Fruit fly (Drosophila melanogaster): Measurements from ENCODE around the gene CG42788.

Gene CG42788

DNA sequence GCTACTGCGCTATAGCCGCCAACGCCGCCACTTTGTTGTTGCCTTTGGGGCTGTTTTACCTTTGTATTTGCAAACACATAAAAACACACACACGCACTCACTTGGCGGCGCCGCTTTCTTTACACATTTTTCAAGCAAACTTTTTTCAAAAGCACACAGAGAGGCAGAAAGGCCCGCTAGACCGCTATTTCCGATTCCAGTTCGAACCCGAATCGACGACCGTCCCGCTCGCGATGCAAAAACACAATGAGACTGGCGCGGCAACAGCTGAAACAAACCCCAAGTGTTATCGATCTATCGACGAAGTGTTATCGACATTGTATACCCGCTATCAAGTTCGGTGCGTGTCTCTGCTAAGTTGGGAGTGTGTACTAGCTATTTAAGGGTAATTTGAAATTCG is at the start of gene CG42788 (continued):
- TF ChIP-seq CG3163 (GFP tag; optimal IDR thresholded peaks at IDR 0.05), result peak; percentile 87
- TF ChIP-seq CG6654 (GFP tag; optimal IDR thresholded peaks at IDR 0.05), result no peak
- peak; percentile 95 for TF ChIP-seq CG12659 (GFP tag; optimal IDR thresholded peaks at IDR 0.05)
- TF ChIP-seq CG43689 (GFP tag; IDR thresholded peaks at IDR 0.05), result no peak
- TF ChIP-seq Hmr (GFP tag; optimal IDR thresholded peaks at IDR 0.05), result peak; percentile 80
- peak; percentile 93 for TF ChIP-seq gro (GFP tag; optimal IDR thresholded peaks at IDR 0.05)
- no peak for TF ChIP-seq chm (GFP tag; IDR thresholded peaks at IDR 0.05)
- TF ChIP-seq gce (GFP tag; IDR thresholded peaks at IDR 0.05), result no peak
- TF ChIP-seq Pdp1 (GFP tag; optimal IDR thresholded peaks at IDR 0.05), result peak in 1 of 2 experiments; percentile 76
- TF ChIP-seq lab (GFP tag; optimal IDR thresholded peaks at IDR 0.05), result peak; percentile 67
- TF ChIP-seq fu2 (GFP tag; optimal IDR thresholded peaks at IDR 0.05), result peak; percentile 51
- peak; percentile 36 for TF ChIP-seq NK7.1 (GFP tag; optimal IDR thresholded peaks at IDR 0.05)
- peak; percentile 85 for TF ChIP-seq gcm2 (GFP tag; optimal IDR thresholded peaks at IDR 0.05)
- peak; percentile 67 for TF ChIP-seq sug (tag; optimal IDR thresholded peaks at IDR 0.05)
- peak; percentile 67 for TF ChIP-seq caup (GFP tag; optimal IDR thresholded peaks at IDR 0.05; ENCODE audit: severe bottlenecking)
- peak; percentile 17 for TF ChIP-seq p53 (GFP tag; optimal IDR thresholded peaks at IDR 0.05)
- no peak for TF ChIP-seq Drgx (GFP tag; IDR thresholded peaks at IDR 0.05)
- no peak for TF ChIP-seq sens-2 (GFP tag; IDR thresholded peaks at IDR 0.05)
- TF ChIP-seq Awh (GFP tag; IDR thresholded peaks at IDR 0.05), result no peak
- TF ChIP-seq CG16813 (GFP tag; IDR thresholded peaks at IDR 0.05; ENCODE audit: partially characterized antibody), result no peak

dm6 chr3R:15181467-15181866 is 49.7 kb upstream of the CG42788 start, which contains the start of gene Mf:
Gene Mf, minus strand, starts transcription at chr3R:15181510.
- TF ChIP-seq CG9609 (GFP tag; optimal IDR thresholded peaks at IDR 0.05), result no peak

DNA sequence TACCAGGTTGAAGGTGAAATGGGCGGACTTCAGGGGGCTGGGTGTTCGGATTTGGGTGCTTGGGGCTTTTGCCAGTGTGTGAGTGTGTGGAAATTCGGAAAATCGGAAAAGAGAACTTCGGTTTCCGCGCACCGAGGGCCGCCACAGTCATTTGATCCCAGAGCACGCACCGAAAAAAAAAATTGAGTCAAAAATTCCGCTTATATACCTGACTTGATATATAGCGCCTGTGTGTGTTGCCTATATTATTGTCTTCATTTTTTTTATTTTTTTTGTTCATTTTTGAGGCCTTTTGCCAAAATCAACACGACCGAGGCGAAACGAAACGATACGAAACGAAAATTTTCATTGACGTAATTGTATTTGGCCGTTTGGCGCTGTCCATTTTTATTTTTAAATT is 45.5 kb upstream of the CG42788 start:
- TF ChIP-seq toy (GFP tag; IDR thresholded peaks at IDR 0.05), result no peak
- TF ChIP-seq so (GFP tag; IDR thresholded peaks at IDR 0.05), result peak; percentile 76; the same call in 2 of the 3 replicates
- peak; percentile 9 for TF ChIP-seq sd (tag; optimal IDR thresholded peaks at IDR 0.05)
- no peak for TF ChIP-seq CG7556 (GFP tag; optimal IDR thresholded peaks at IDR 0.05)
- no peak for TF ChIP-seq Hey (tag; optimal IDR thresholded peaks at IDR 0.05)
- peak; percentile 16 for TF ChIP-seq Ets65A (GFP tag)
- TF ChIP-seq caup (GFP tag; optimal IDR thresholded peaks at IDR 0.05; ENCODE audit: severe bottlenecking), result no peak
- TF ChIP-seq CG10543 (GFP tag; optimal IDR thresholded peaks at IDR 0.05), result peak; percentile 72

DNA sequence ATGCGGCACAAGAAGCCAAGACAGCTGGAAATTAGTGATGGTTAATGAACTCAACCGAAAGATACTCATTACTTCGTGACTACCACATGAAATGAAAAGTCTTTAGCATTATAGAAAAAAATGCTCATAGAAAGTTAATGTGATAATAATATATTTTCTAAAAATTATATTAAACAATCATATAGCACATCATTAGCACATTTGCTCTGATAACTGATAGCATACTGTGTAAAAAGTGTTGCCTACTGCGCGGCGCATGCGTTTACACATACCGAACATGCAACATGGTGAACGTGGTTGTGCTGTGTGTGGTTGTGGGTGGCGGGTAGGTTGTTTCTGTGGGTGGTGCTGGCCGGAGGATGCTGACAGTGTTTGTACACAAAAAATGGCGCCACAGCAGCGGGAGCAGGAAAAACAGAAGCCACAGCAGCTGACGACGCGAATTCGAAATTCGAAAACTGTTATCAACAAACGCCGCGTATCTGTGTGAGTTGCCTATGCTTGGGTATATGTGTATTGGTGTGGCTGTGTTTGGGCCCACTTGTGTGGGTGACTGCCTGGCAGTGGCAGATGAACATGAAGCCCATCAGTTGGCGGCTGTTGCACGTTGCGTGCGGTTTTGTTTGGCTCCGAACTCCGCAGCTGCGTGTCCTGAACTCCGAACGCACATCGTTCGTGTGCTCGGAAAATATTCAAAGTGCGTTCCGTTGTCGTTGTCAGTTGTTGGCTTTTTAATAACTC is 18.2 kb upstream of the CG42788 start, which contains the start of gene Gyc88E:
Gyc88E (plus strand) TSS at position 604 of the 741 bp plus-strand sequence.
- TF ChIP-seq CG14667 (GFP tag; IDR thresholded peaks at IDR 0.05) (peak; percentile 53; the same call in 1 of the 2 replicates), CG7839 (tag; optimal IDR thresholded peaks at IDR 0.05) (peak; percentile 59), lab (GFP tag; optimal IDR thresholded peaks at IDR 0.05) (peak; percentile 47), al (GFP tag; IDR thresholded peaks at IDR 0.05) (no peak), Dbx (GFP tag; IDR thresholded peaks at IDR 0.05) (0 out of 3 replicates have a peak, but pooled peaks have one; percentile 50), bsh (GFP tag; optimal IDR thresholded peaks at IDR 0.05) (no peak), ranshi (GFP tag; IDR thresholded peaks at IDR 0.05) (peak; percentile 46; the same call in 1 of the 2 replicates), dm (GFP tag; optimal IDR thresholded peaks at IDR 0.05) (no peak), CG32532 (GFP tag; IDR thresholded peaks at IDR 0.05) (peak; percentile 68), CG31224 (GFP tag; IDR thresholded peaks at IDR 0.05) (0 out of 2 replicates have a peak, but pooled peaks have one; percentile 9), CG32772 (GFP tag; IDR thresholded peaks at IDR 0.05) (peak; percentile 43; the same call in 1 of the 2 replicates), CG13123 (GFP tag; optimal IDR thresholded peaks at IDR 0.05) (no peak), Mad (GFP tag; optimal IDR thresholded peaks at IDR 0.05) (no peak), Med (GFP tag) (peak; percentile 45), CG9727 (GFP tag; optimal IDR thresholded peaks at IDR 0.05) (peak; percentile 13), CG15479 (GFP tag; optimal IDR thresholded peaks at IDR 0.05) (no peak), CG8359 (GFP tag; optimal IDR thresholded peaks at IDR 0.05; ENCODE audit: borderline replicate concordance) (no peak), vvl (GFP tag; IDR thresholded peaks at IDR 0.05) (peak; percentile 71), CG7372 (GFP tag; IDR thresholded peaks at IDR 0.05) (peak; percentile 54)
